Fruit fly (Drosophila melanogaster): ENCODE results near the gene CG46394.

DNA sequence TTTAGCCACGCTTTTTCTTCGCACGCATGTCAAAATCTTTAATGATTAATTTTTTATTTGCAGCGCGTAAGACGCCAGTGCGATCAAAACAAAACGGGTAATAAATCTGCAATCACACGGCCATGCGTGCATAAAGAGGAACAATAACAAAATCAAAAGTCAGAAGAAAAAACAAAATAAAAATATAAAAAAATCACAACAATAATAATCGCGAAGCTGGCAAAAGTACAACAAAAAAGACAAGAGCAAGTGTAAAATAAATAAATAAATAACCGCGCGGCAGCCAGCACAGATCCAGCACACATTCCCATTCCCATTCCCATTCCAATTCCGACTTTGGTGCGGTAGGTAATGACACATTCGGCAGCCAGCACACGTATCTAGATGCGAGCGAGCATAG is 34.4 kb downstream of the CG46394 start:
- no peak for TF ChIP-seq Dfd (GFP tag; optimal IDR thresholded peaks at IDR 0.05)
- TF ChIP-seq usp (GFP tag; optimal IDR thresholded peaks at IDR 0.05): no peak
- TF ChIP-seq psq (GFP tag; optimal IDR thresholded peaks at IDR 0.05): no peak
- no peak for TF ChIP-seq Vsx2 (GFP tag; optimal IDR thresholded peaks at IDR 0.05; ENCODE audit: partially characterized antibody)
- no peak for TF ChIP-seq h (GFP tag; optimal IDR thresholded peaks at IDR 0.05)

Data from whole organism, wandering third instar larva.